Worm (Caenorhabditis elegans) whole organism, L3 larva: ENCODE measurements around the gene T04C9.3.

Source experiments
- R02D3.7 ChIP-seq: fragments of 150-350 bp; optimal IDR thresholded peaks from 2 replicates; lab custom pipeline; 2014; ENCODE audit warnings: missing biosample characterization, missing genetic modification characterization
- ZK546.5 ChIP-seq: sonication (generic microtip); optimal IDR thresholded peaks from 2 replicates; lab custom pipeline; 2017; ENCODE audit warnings: missing biosample characterization, missing genetic modification characterization
- aly-2 ChIP-seq: fragments of 150-350 bp; optimal IDR thresholded peaks from 2 replicates; lab custom pipeline; 2014; ENCODE audit warnings: missing biosample characterization, missing genetic modification characterization
- ama-1 ChIP-seq: fragments of 150-350 bp; optimal IDR thresholded peaks from 2 replicates; lab custom pipeline; 2018
- ceh-16 ChIP-seq: sonication (generic microtip); optimal IDR thresholded peaks from 2 replicates; lab custom pipeline; 2017; ENCODE audit warnings: missing biosample characterization, missing genetic modification characterization
- ceh-28 ChIP-seq: fragments of 150-350 bp; optimal IDR thresholded peaks from 2 replicates; lab custom pipeline; 2014; ENCODE audit warnings: missing biosample characterization, missing genetic modification reagents, missing genetic modification characterization
- ceh-9 ChIP-seq: sonication (generic microtip); optimal IDR thresholded peaks from 2 replicates; lab custom pipeline; 2018; ENCODE audit warnings: missing biosample characterization, missing genetic modification characterization
- egl-27 ChIP-seq: sonication (generic microtip); optimal IDR thresholded peaks from 4 replicates; lab custom pipeline; 2017; ENCODE audit warnings: missing biosample characterization, missing genetic modification reagents, missing genetic modification characterization
- egl-5 ChIP-seq: fragments of 150-350 bp; optimal IDR thresholded peaks from 2 replicates; lab custom pipeline; 2017; ENCODE audit warnings: missing biosample characterization, missing genetic modification reagents, missing genetic modification characterization, inconsistent platforms
- elt-1 ChIP-seq: fragments of 150-350 bp; optimal IDR thresholded peaks from 2 replicates; lab custom pipeline; 2014; ENCODE audit warnings: missing biosample characterization, missing genetic modification characterization
- elt-2 ChIP-seq: sonication (generic microtip); optimal IDR thresholded peaks from 2 replicates; lab custom pipeline; 2016; ENCODE audit warnings: missing genetic modification reagents, mild to moderate bottlenecking, missing genetic modification characterization, missing compliant biosample characterization
- elt-3 ChIP-seq, 3 experiments: fragments of 150-350 bp in 1 of 3; sonication (generic microtip) in 2 of 3; optimal IDR thresholded peaks; 2 replicates in 2 of 3; 4 replicates in 1 of 3; lab custom pipeline; 2014 to 2017; ENCODE audit warnings: missing biosample characterization in 3 of 3, missing genetic modification characterization in 3 of 3
- eor-1 ChIP-seq, 2 experiments: fragments of 150-350 bp; optimal IDR thresholded peaks; 2 replicates each; lab custom pipeline; 2014 to 2018; ENCODE audit warnings: missing biosample characterization in 2 of 2, missing genetic modification characterization in 2 of 2
- fkh-2 ChIP-seq: fragments of 150-350 bp; optimal IDR thresholded peaks from 2 replicates; lab custom pipeline; 2014; ENCODE audit warnings: missing biosample characterization, missing genetic modification reagents, missing genetic modification characterization
- fos-1 ChIP-seq: fragments of 150-350 bp; optimal IDR thresholded peaks from 2 replicates; lab custom pipeline; 2014; ENCODE audit warnings: missing biosample characterization, missing genetic modification characterization
- hmg-11 ChIP-seq: sonication (generic microtip); optimal IDR thresholded peaks from 2 replicates; lab custom pipeline; 2016; ENCODE audit warnings: missing genetic modification characterization, missing compliant biosample characterization
- jun-1 ChIP-seq: fragments of 150-350 bp; optimal IDR thresholded peaks from 2 replicates; lab custom pipeline; 2014; ENCODE audit warnings: missing biosample characterization, missing genetic modification reagents, missing genetic modification characterization
- lin-15B ChIP-seq: fragments of 150-350 bp; optimal IDR thresholded peaks from 2 replicates; lab custom pipeline; 2014; ENCODE audit warnings: missing biosample characterization, missing genetic modification characterization
- lin-39 ChIP-seq: fragments of 150-350 bp; optimal IDR thresholded peaks from 2 replicates; lab custom pipeline; 2018; ENCODE audit warnings: missing biosample characterization, missing genetic modification reagents, missing genetic modification characterization
- lsy-12 ChIP-seq: sonication (generic microtip); optimal IDR thresholded peaks from 2 replicates; lab custom pipeline; 2016; ENCODE audit warnings: mild to moderate bottlenecking, missing genetic modification characterization, missing compliant biosample characterization
- mml-1 ChIP-seq: fragments of 150-350 bp; sonication (generic microtip); optimal IDR thresholded peaks from 3 replicates; lab custom pipeline; 2014; ENCODE audit warnings: missing biosample characterization, missing genetic modification characterization
- nfya-1 ChIP-seq: sonication (generic microtip); optimal IDR thresholded peaks from 2 replicates; lab custom pipeline; 2017; ENCODE audit warnings: missing genetic modification characterization, mild to moderate bottlenecking, missing compliant biosample characterization, antibody characterized with exemption, moderate library complexity; ENCODE audit not compliant: insufficient read depth
- nhr-12 ChIP-seq: fragments of 150-350 bp; optimal IDR thresholded peaks from 2 replicates; lab custom pipeline; 2014; ENCODE audit warnings: missing biosample characterization, missing genetic modification characterization
- nhr-23 ChIP-seq: fragments of 150-350 bp; optimal IDR thresholded peaks from 2 replicates; lab custom pipeline; 2014; ENCODE audit warnings: missing biosample characterization, missing genetic modification reagents, missing genetic modification characterization
- nhr-237 ChIP-seq: fragments of 150-350 bp; optimal IDR thresholded peaks from 2 replicates; lab custom pipeline; 2014; ENCODE audit warnings: missing biosample characterization, missing genetic modification characterization
- nhr-25 ChIP-seq: sonication (generic microtip); optimal IDR thresholded peaks from 2 replicates; lab custom pipeline; 2017; ENCODE audit warnings: missing biosample characterization, missing genetic modification characterization
- nhr-28 ChIP-seq: fragments of 150-350 bp; optimal IDR thresholded peaks from 2 replicates; lab custom pipeline; 2014; ENCODE audit warnings: missing biosample characterization, missing genetic modification characterization
- nhr-67 ChIP-seq: fragments of 150-350 bp; optimal IDR thresholded peaks from 2 replicates; lab custom pipeline; 2014; ENCODE audit warnings: missing biosample characterization, missing genetic modification characterization
- nhr-76 ChIP-seq: fragments of 150-350 bp; sonication (generic microtip); optimal IDR thresholded peaks from 5 replicates; lab custom pipeline; 2014; ENCODE audit warnings: missing biosample characterization, missing genetic modification characterization
- nhr-77 ChIP-seq: fragments of 150-350 bp; optimal IDR thresholded peaks from 2 replicates; lab custom pipeline; 2014; ENCODE audit warnings: missing biosample characterization, missing genetic modification characterization
- pha-4 ChIP-seq: fragments of 150-350 bp; optimal IDR thresholded peaks from 2 replicates; lab custom pipeline; 2014; ENCODE audit warnings: missing biosample characterization, missing genetic modification reagents, missing genetic modification characterization
- sea-2 ChIP-seq: fragments of 150-350 bp; sonication (generic microtip); optimal IDR thresholded peaks from 4 replicates; lab custom pipeline; 2014; ENCODE audit warnings: missing biosample characterization, missing genetic modification reagents, missing genetic modification characterization
- skn-1 ChIP-seq: fragments of 150-350 bp; optimal IDR thresholded peaks from 2 replicates; lab custom pipeline; 2014; ENCODE audit warnings: missing biosample characterization, missing genetic modification characterization
- snpc-4 ChIP-seq: fragments of 150-350 bp; optimal IDR thresholded peaks from 2 replicates; lab custom pipeline; 2014; ENCODE audit warnings: missing biosample characterization, missing genetic modification characterization
- tbx-2 ChIP-seq: sonication (generic microtip); optimal IDR thresholded peaks from 2 replicates; lab custom pipeline; 2016; ENCODE audit warnings: mild to moderate bottlenecking, missing genetic modification characterization, missing compliant biosample characterization
- unc-39 ChIP-seq: sonication (generic microtip); optimal IDR thresholded peaks from 4 replicates; lab custom pipeline; 2017; ENCODE audit warnings: missing biosample characterization, missing genetic modification characterization
- zag-1 ChIP-seq: fragments of 150-350 bp; optimal IDR thresholded peaks from 2 replicates; lab custom pipeline; 2014; ENCODE audit warnings: missing biosample characterization, missing genetic modification characterization

T04C9.3 gene

ce11 chrIII:5981407-5981806, 4.0 kb upstream of the T04C9.3 start (continued):
- no peak for TF ChIP-seq lin-15B (tag; lab: Kevin White, UChicago)
- TF ChIP-seq ceh-28 (tag; lab: Kevin White, UChicago) = no peak
- no peak for TF ChIP-seq sea-2
- TF ChIP-seq ZK546.5 = no peak
- peak; percentile 88 for TF ChIP-seq elt-2 (tag; lab: Kevin White, UChicago)
- TF ChIP-seq hmg-11 (tag; lab: Kevin White, UChicago) = no peak
- TF ChIP-seq nhr-76 = no peak
- no peak for TF ChIP-seq zag-1 (tag; lab: Kevin White, UChicago)
- TF ChIP-seq nhr-12 (tag; lab: Kevin White, UChicago) = no peak

- TF ChIP-seq nhr-25 (tag; lab: Kevin White, UChicago) (no peak), eor-1 (tag; optimal IDR thresholded peaks at IDR 0.05; lab: Kevin White, UChicago) (no peak), elt-3 (tag; optimal IDR thresholded peaks at IDR 0.05; lab: Kevin White, UChicago) (no peak), ceh-28 (tag; lab: Kevin White, UChicago) (no peak), elt-2 (tag; lab: Kevin White, UChicago) (no peak), jun-1 (tag; lab: Kevin White, UChicago) (no peak), nhr-76 (no peak), nhr-77 (no peak), mml-1 (no peak), nhr-28 (no peak)
Observed at ce11 chrIII:5982026-5982425, 3.4 kb upstream of the T04C9.3 start, which contains the start of gene frm-2. frm-2 (minus strand) TSS chrIII:5982126.

ce11 chrIII:5982753-5983390, 2.6 kb upstream of the T04C9.3 start:
- peak; percentile 55 for TF ChIP-seq nhr-25 (tag; lab: Kevin White, UChicago)
- no peak for TF ChIP-seq nfya-1 (tag; lab: Kevin White, UChicago)
- TF ChIP-seq pha-4 (tag; lab: Kevin White, UChicago) = peak; percentile 46
- peak; percentile 20 for TF ChIP-seq nhr-23 (tag; lab: Kevin White, UChicago)

ce11 chrIII:5988010-5988409, 2.6 kb downstream of the T04C9.3 start:
- no peak for TF ChIP-seq nhr-23 (tag; lab: Kevin White, UChicago)
- TF ChIP-seq egl-5 (tag; lab: Kevin White, UChicago) = peak; percentile 63
- peak; percentile 74 for TF ChIP-seq lin-39 (tag; lab: Kevin White, UChicago)
- peak; percentile 63 for TF ChIP-seq nfya-1 (tag; lab: Kevin White, UChicago)

ce11 chrIII:5988461-5988860, 3.0 kb downstream of the T04C9.3 start:
- TF ChIP-seq fkh-2 (tag; lab: Kevin White, UChicago) (no peak), skn-1 (tag; lab: Kevin White, UChicago) (no peak), nhr-28 (no peak), nhr-76 (no peak), elt-1 (tag; lab: Kevin White, UChicago) (no peak), hmg-11 (tag; lab: Kevin White, UChicago) (no peak), jun-1 (tag; lab: Kevin White, UChicago) (no peak), snpc-4 (no peak), lin-15B (tag; lab: Kevin White, UChicago) (no peak), nhr-23 (tag; lab: Kevin White, UChicago) (no peak), nhr-237 (tag; lab: Kevin White, UChicago) (no peak), ama-1 (lab: Kevin White, UChicago) (no peak), R02D3.7 (tag; lab: Kevin White, UChicago) (no peak)

- no peak for TF ChIP-seq lsy-12
- no peak for TF ChIP-seq eor-1 (tag; optimal IDR thresholded peaks at IDR 0.05; lab: Kevin White, UChicago)
- TF ChIP-seq nhr-25 (tag; lab: Kevin White, UChicago) = peak; percentile 17
- TF ChIP-seq jun-1 (tag; lab: Kevin White, UChicago) = no peak
- no peak for TF ChIP-seq zag-1 (tag; lab: Kevin White, UChicago)
- no peak for TF ChIP-seq ceh-16 (tag; lab: Kevin White, UChicago)
- no peak for TF ChIP-seq tbx-2
- no peak for TF ChIP-seq unc-39 (tag; lab: Kevin White, UChicago)
- TF ChIP-seq nhr-67 (tag; lab: Kevin White, UChicago) = no peak
- no peak for TF ChIP-seq ceh-9 (tag; lab: Kevin White, UChicago)
- TF ChIP-seq lin-15B (tag; lab: Kevin White, UChicago) = no peak
- no peak for TF ChIP-seq nhr-237 (tag; lab: Kevin White, UChicago)
- TF ChIP-seq sea-2 = no peak
- no peak for TF ChIP-seq nhr-77
- TF ChIP-seq nhr-23 (tag; lab: Kevin White, UChicago) = peak; percentile 2
- TF ChIP-seq egl-27 (tag; lab: Kevin White, UChicago) = no peak
- no peak for TF ChIP-seq fkh-2 (tag; lab: Kevin White, UChicago)
- no peak for TF ChIP-seq aly-2 (tag; lab: Kevin White, UChicago)
- TF ChIP-seq nfya-1 (tag; lab: Kevin White, UChicago) = peak; percentile 36
- TF ChIP-seq elt-2 (tag; lab: Kevin White, UChicago) = peak; percentile 31
- TF ChIP-seq skn-1 (tag; lab: Kevin White, UChicago) = no peak
- TF ChIP-seq hmg-11 (tag; lab: Kevin White, UChicago) = no peak
- TF ChIP-seq lin-39 (tag; lab: Kevin White, UChicago) = peak; percentile 99
- TF ChIP-seq R02D3.7 (tag; lab: Kevin White, UChicago) = no peak
- TF ChIP-seq pha-4 (tag; lab: Kevin White, UChicago) = peak; percentile 15
- no peak for TF ChIP-seq fos-1 (tag; lab: Kevin White, UChicago)
- no peak for TF ChIP-seq nhr-28
Observed at ce11 chrIII:5988991-5989726, 3.7 kb downstream of the T04C9.3 start.
